Fruit fly (Drosophila melanogaster) whole organism, wandering third instar larva: ENCODE measurements around the gene sinah.

Source experiments
- CG9705 ChIP-seq: fragments of 200-800 bp; sonication (Bioruptor generic); optimal IDR thresholded peaks from 2 replicates; lab custom pipeline; 2018; ENCODE audit warnings: missing biosample characterization, mild to moderate bottlenecking, missing genetic modification characterization
- Jra ChIP-seq: sonication (Bioruptor generic); optimal IDR thresholded peaks from 2 replicates; lab custom pipeline; 2016; ENCODE audit warnings: missing biosample characterization, missing genetic modification characterization
- OdsH ChIP-seq: fragments of 200-800 bp; sonication (Bioruptor generic); optimal IDR thresholded peaks from 2 replicates; lab custom pipeline; 2016; ENCODE audit warnings: missing biosample characterization, mild to moderate bottlenecking, missing genetic modification characterization
- Rel ChIP-seq, 2 experiments: fragments of 200-800 bp; sonication (Bioruptor generic) in 1 of 2; optimal IDR thresholded peaks; 2 replicates in 1 of 2; 3 replicates in 1 of 2; lab custom pipeline; 2016 to 2019; ENCODE audit warnings: mild to moderate bottlenecking in 2 of 2, missing biosample characterization in 2 of 2, missing genetic modification characterization in 2 of 2, moderate library complexity in 1 of 2
- dl ChIP-seq, 2 experiments: fragments of 175-275, 200-275 bp in 1 of 2; fragments of 200-275 bp in 1 of 2; sonication (Bioruptor generic); optimal IDR thresholded peaks; lab custom pipeline; 2018; ENCODE audit warnings: mild to moderate bottlenecking in 2 of 2, missing biosample characterization in 2 of 2, missing genetic modification characterization in 2 of 2, moderate library complexity in 2 of 2; ENCODE audit not compliant: partially characterized antibody in 2 of 2, insufficient read depth in 1 of 2
- jim ChIP-seq: fragments of 175-275, 200-325 bp; sonication (Bioruptor generic); optimal IDR thresholded peaks from 2 replicates; lab custom pipeline; 2016; ENCODE audit warnings: missing biosample characterization, mild to moderate bottlenecking, missing genetic modification characterization
- psq ChIP-seq: fragments of 200-800 bp; sonication (Bioruptor generic); optimal IDR thresholded peaks from 3 replicates; lab custom pipeline; 2017; ENCODE audit warnings: missing biosample characterization, mild to moderate bottlenecking, missing genetic modification characterization, moderate library complexity
- rgr ChIP-seq: fragments of 200-800 bp; sonication (Bioruptor generic); optimal IDR thresholded peaks from 3 replicates; lab custom pipeline; 2016; ENCODE audit warnings: missing biosample characterization, mild to moderate bottlenecking, missing genetic modification characterization

DNA sequence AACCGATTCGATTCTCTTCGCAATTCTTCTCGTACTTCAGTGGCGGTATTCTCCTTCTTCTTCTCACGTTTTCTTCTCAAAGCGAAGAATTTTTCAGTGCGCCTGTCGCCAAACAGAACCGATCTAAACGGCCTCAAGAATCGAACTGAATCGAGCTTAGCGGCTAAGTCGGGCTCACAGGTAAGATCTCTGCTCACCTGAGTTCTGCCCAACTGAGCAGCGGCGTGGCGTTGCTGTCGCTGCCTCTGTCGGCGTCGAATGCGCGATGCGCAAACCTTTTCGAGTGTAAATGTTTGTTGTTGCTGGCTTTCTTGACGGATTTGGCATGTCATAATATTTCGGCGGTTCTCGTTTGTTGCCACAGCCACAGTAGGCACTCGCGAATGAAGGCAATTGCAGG is 47.0 kb upstream of the sinah start:
- TF ChIP-seq CG9705 (GFP tag; lab: Kevin White, UChicago), result no peak
- TF ChIP-seq psq (GFP tag; lab: Kevin White, UChicago), result no peak
- TF ChIP-seq Jra, result no peak
- TF ChIP-seq Rel (GFP tag; optimal IDR thresholded peaks at IDR 0.05; lab: Kevin White, UChicago), result no peak
- TF ChIP-seq Rel (tag; optimal IDR thresholded peaks at IDR 0.05; lab: Kevin White, UChicago), result no peak
- no peak for TF ChIP-seq OdsH
- no peak for TF ChIP-seq dl (GFP tag; optimal IDR thresholded peaks at IDR 0.05; lab: Kevin White, UChicago; ENCODE audit: insufficient read depth in 1 of 2, partially characterized antibody in 2 of 2)
- no peak for TF ChIP-seq jim (GFP tag; lab: Kevin White, UChicago)
- TF ChIP-seq rgr (GFP tag; lab: Kevin White, UChicago), result no peak
